Fruit fly (Drosophila melanogaster): ENCODE data around the gene CG33290.

The CG33290 gene

dm6 chr3L:21554752-21555151 lies 12.6 kb downstream of the CG33290 start, which contains the start of gene Wnk (continued):
- no peak for TF ChIP-seq trem (tag; optimal IDR thresholded peaks at IDR 0.05)
- no peak for TF ChIP-seq CG1792 (GFP tag; optimal IDR thresholded peaks at IDR 0.05)
- TF ChIP-seq Spps (tag; optimal IDR thresholded peaks at IDR 0.05), result no peak
- peak; percentile 70 for TF ChIP-seq cg (GFP tag; optimal IDR thresholded peaks at IDR 0.05)
- peak; percentile 80; the same call in 1 of the 4 replicates for TF ChIP-seq chinmo (GFP tag; IDR thresholded peaks at IDR 0.05; ENCODE audit: partially characterized antibody)
- TF ChIP-seq MBD-R2 (GFP tag; IDR thresholded peaks at IDR 0.05), result peak; percentile 57; the same call in 1 of the 2 replicates
- TF ChIP-seq Sin3A (optimal IDR thresholded peaks at IDR 0.05), result peak; percentile 36
- no peak for TF ChIP-seq CG3838 (GFP tag; optimal IDR thresholded peaks at IDR 0.05)
- no peak for TF ChIP-seq repo (GFP tag; optimal IDR thresholded peaks at IDR 0.05)
- TF ChIP-seq YL-1 (GFP tag; optimal IDR thresholded peaks at IDR 0.05), result peak; percentile 81
- TF ChIP-seq CG42726 (GFP tag; IDR thresholded peaks at IDR 0.05; ENCODE audit: partially characterized antibody), result peak; percentile 34; the same call in 1 of the 2 replicates
- TF ChIP-seq Myb (GFP tag; optimal IDR thresholded peaks at IDR 0.05), result peak; percentile 93

dm6 chr3L:21558176-21558871 lies 16.2 kb downstream of the CG33290 start, which contains the start of gene CG7173:
TSS of gene CG7173 (minus strand) at chr3L:21558226.
- TF ChIP-seq Blimp-1 (GFP tag; optimal IDR thresholded peaks at IDR 0.05) (peak; percentile 90), Awh (GFP tag; IDR thresholded peaks at IDR 0.05) (0 out of 2 replicates have a peak, but pooled peaks have one; percentile 11), grn (GFP tag; optimal IDR thresholded peaks at IDR 0.05) (peak; percentile 33), slbo (GFP tag; IDR thresholded peaks at IDR 0.05) (no peak)

- TF ChIP-seq D19B (GFP tag; optimal IDR thresholded peaks at IDR 0.05) (peak; percentile 22), CG10979 (tag; optimal IDR thresholded peaks at IDR 0.05) (no peak), crc (GFP tag; optimal IDR thresholded peaks at IDR 0.05) (no peak), zf30C (GFP tag; optimal IDR thresholded peaks at IDR 0.05) (no peak), CG11247 (GFP tag; IDR thresholded peaks at IDR 0.05) (no peak), otp (GFP tag; IDR thresholded peaks at IDR 0.05) (no peak), Ets65A (GFP tag) (peak; percentile 37)
Observed at dm6 chr3L:21562081-21562480, 19.9 kb downstream of the CG33290 start, which contains the start of gene CapaR. TSS of gene CapaR (minus strand) at chr3L:21562181.

- no peak for TF ChIP-seq pnt (GFP tag; optimal IDR thresholded peaks at IDR 0.05)
- no peak for TF ChIP-seq YL-1 (GFP tag; optimal IDR thresholded peaks at IDR 0.05)
- no peak for TF ChIP-seq mld (GFP tag; IDR thresholded peaks at IDR 0.05; ENCODE audit: partially characterized antibody)
- no peak for TF ChIP-seq ERR (GFP tag; optimal IDR thresholded peaks at IDR 0.05)
- no peak for TF ChIP-seq sisA (GFP tag; IDR thresholded peaks at IDR 0.05)
- no peak for TF ChIP-seq CHES-1-like (GFP tag; optimal IDR thresholded peaks at IDR 0.05)
- no peak for TF ChIP-seq CG12155 (GFP tag; optimal IDR thresholded peaks at IDR 0.05)
- TF ChIP-seq CG12219 (GFP tag; optimal IDR thresholded peaks at IDR 0.05), result no peak
- TF ChIP-seq CG15601 (tag; optimal IDR thresholded peaks at IDR 0.05), result no peak
- no peak for TF ChIP-seq CkIIα-i1 (GFP tag; IDR thresholded peaks at IDR 0.05)
- TF ChIP-seq trh (GFP tag; optimal IDR thresholded peaks at IDR 0.05), result no peak
- TF ChIP-seq peb (GFP tag; IDR thresholded peaks at IDR 0.05), result no peak
Observed at dm6 chr3L:21565126-21565525, 23.0 kb downstream of the CG33290 start, which contains the start of gene CG7634. TSS of gene CG7634 (plus strand) at chr3L:21565426.

- TF ChIP-seq br (optimal IDR thresholded peaks at IDR 0.05), result no peak
- TF ChIP-seq Med (GFP tag), result peak; percentile 65
- TF ChIP-seq Abd-B (GFP tag; optimal IDR thresholded peaks at IDR 0.05), result no peak
- peak; percentile 44 for TF ChIP-seq sens (GFP tag)
- TF ChIP-seq Pdp1 (GFP tag; optimal IDR thresholded peaks at IDR 0.05), result peak in 1 of 2 experiments; percentile 92
- no peak for TF ChIP-seq jing (GFP tag; optimal IDR thresholded peaks at IDR 0.05)
- no peak for TF ChIP-seq Blimp-1 (GFP tag; optimal IDR thresholded peaks at IDR 0.05)
- TF ChIP-seq Ets65A (GFP tag), result peak; percentile 85
Observed at dm6 chr3L:21568254-21568653, 26.1 kb downstream of the CG33290 start.

Data from whole organism, embryonic.